Fruit fly (Drosophila melanogaster) whole organism, prepupa: ENCODE measurements around the gene RASSF8.

Experiments used
- CG10631 ChIP-seq: fragments of 200-800 bp; sonication (Bioruptor generic); optimal IDR thresholded peaks from 2 replicates; lab custom pipeline; 2016; ENCODE audit warnings: missing biosample characterization, missing genetic modification characterization
- CG10669 ChIP-seq: fragments of 200-800 bp; sonication (Bioruptor generic); optimal IDR thresholded peaks from 3 replicates; lab custom pipeline; 2018; ENCODE audit warnings: missing biosample characterization, mild to moderate bottlenecking, missing genetic modification characterization, moderate library complexity
- CG11294 ChIP-seq: fragments of 200-800 bp; sonication (Bioruptor generic); IDR thresholded peaks from 2 replicates; pipeline ENCODE4 v1.3.6; 2022; ENCODE audit warnings: missing biosample characterization, missing genetic modification characterization
- CG11902 ChIP-seq: fragments of 200-800 bp; sonication (Bioruptor generic); optimal IDR thresholded peaks from 3 replicates; lab custom pipeline; 2016; ENCODE audit warnings: missing biosample characterization, missing genetic modification characterization
- CG1621 ChIP-seq: fragments of 200-800 bp; sonication (Bioruptor generic); optimal IDR thresholded peaks from 3 replicates; lab custom pipeline; 2018; ENCODE audit warnings: missing biosample characterization, mild to moderate bottlenecking, missing genetic modification characterization
- CG16779 ChIP-seq: fragments of 200-800 bp; sonication (Bioruptor generic); optimal IDR thresholded peaks from 3 replicates; lab custom pipeline; 2017; ENCODE audit warnings: missing biosample characterization, mild to moderate bottlenecking, missing genetic modification characterization
- CG3032 ChIP-seq: fragments of 200-800 bp; optimal IDR thresholded peaks from 2 replicates; lab custom pipeline; 2019; ENCODE audit warnings: missing biosample characterization, mild to moderate bottlenecking, missing genetic modification characterization, moderate library complexity
- CG31627 ChIP-seq: fragments of 200-800 bp; sonication (Bioruptor generic); optimal IDR thresholded peaks from 3 replicates; lab custom pipeline; 2016; ENCODE audit warnings: missing biosample characterization, missing genetic modification characterization
- CG32006 ChIP-seq: fragments of 200-800 bp; sonication (Bioruptor generic); optimal IDR thresholded peaks from 3 replicates; lab custom pipeline; 2017; ENCODE audit warnings: missing biosample characterization, mild to moderate bottlenecking, missing genetic modification characterization
- CG4318 ChIP-seq: fragments of 200-800 bp; sonication (Bioruptor generic); optimal IDR thresholded peaks from 3 replicates; lab custom pipeline; 2017; ENCODE audit warnings: missing biosample characterization, mild to moderate bottlenecking, missing genetic modification characterization
- CG6163 ChIP-seq: fragments of 200-800 bp; sonication (Bioruptor generic); IDR thresholded peaks from 3 replicates; pipeline ENCODE4 v1.3.6; 2022; ENCODE audit warnings: missing biosample characterization, missing genetic modification characterization
- CG6276 ChIP-seq: fragments of 200-800 bp; sonication (Bioruptor generic); optimal IDR thresholded peaks from 2 replicates; lab custom pipeline; 2017; ENCODE audit warnings: missing biosample characterization, mild to moderate bottlenecking, missing genetic modification characterization
- CG6792 ChIP-seq: fragments of 200-800 bp; sonication (Bioruptor generic); optimal IDR thresholded peaks from 3 replicates; lab custom pipeline; 2016; ENCODE audit warnings: missing biosample characterization, missing genetic modification characterization
- CG6808 ChIP-seq: fragments of 200-800 bp; sonication (Bioruptor generic); optimal IDR thresholded peaks from 3 replicates; lab custom pipeline; 2017; ENCODE audit warnings: missing biosample characterization, missing genetic modification characterization, mild to moderate bottlenecking, moderate library complexity, missing genetic modification reagents
- CG6854 ChIP-seq: fragments of 200-800 bp; sonication (Bioruptor generic); optimal IDR thresholded peaks from 2 replicates; lab custom pipeline; 2017; ENCODE audit warnings: missing biosample characterization, mild to moderate bottlenecking, missing genetic modification characterization
- CG7368 ChIP-seq: fragments of 200-800 bp; sonication (Bioruptor generic); optimal IDR thresholded peaks from 3 replicates; lab custom pipeline; 2016; ENCODE audit warnings: missing biosample characterization, missing genetic modification characterization
- CG8319 ChIP-seq: fragments of 200-800 bp; sonication (Bioruptor generic); optimal IDR thresholded peaks from 3 replicates; lab custom pipeline; 2016; ENCODE audit warnings: missing biosample characterization, missing genetic modification characterization
- CG8632 ChIP-seq: fragments of 200-800 bp; sonication (Bioruptor generic); optimal IDR thresholded peaks from 3 replicates; lab custom pipeline; 2016; ENCODE audit warnings: missing biosample characterization, missing genetic modification characterization
- CG9139 ChIP-seq: fragments of 200-800 bp; sonication (Bioruptor generic); optimal IDR thresholded peaks from 3 replicates; lab custom pipeline; 2017; ENCODE audit warnings: missing biosample characterization, mild to moderate bottlenecking, missing genetic modification characterization
- Eip75B ChIP-seq: fragments of 200-800 bp; sonication (Bioruptor generic); optimal IDR thresholded peaks from 3 replicates; lab custom pipeline; 2016; ENCODE audit warnings: missing biosample characterization, missing genetic modification characterization
- Eip78C ChIP-seq: fragments of 200-800 bp; sonication (Bioruptor generic); peaks from one replicate; lab custom pipeline; 2016; ENCODE audit warnings: missing biosample characterization, missing genetic modification characterization
- Eip93F ChIP-seq: fragments of 200-800 bp; sonication (Bioruptor generic); optimal IDR thresholded peaks from 2 replicates; lab custom pipeline; 2016; ENCODE audit warnings: missing biosample characterization, mild to moderate bottlenecking, missing genetic modification characterization
- Ets21C ChIP-seq: fragments of 200-800 bp; sonication (Bioruptor generic); optimal IDR thresholded peaks from 3 replicates; lab custom pipeline; 2016; ENCODE audit warnings: missing biosample characterization, missing genetic modification characterization
- Ets96B ChIP-seq: fragments of 200-800 bp; optimal IDR thresholded peaks from 2 replicates; lab custom pipeline; 2019; ENCODE audit warnings: missing biosample characterization, mild to moderate bottlenecking, missing genetic modification characterization, moderate library complexity
- Gug ChIP-seq: fragments of 200-800 bp; sonication (Bioruptor generic); IDR thresholded peaks from 2 replicates; pipeline ENCODE4 v1.3.6; 2022; ENCODE audit warnings: missing biosample characterization, missing genetic modification characterization
- Hr38 ChIP-seq: sonication (Bioruptor generic); optimal IDR thresholded peaks from 2 replicates; lab custom pipeline; 2016; ENCODE audit warnings: missing biosample characterization, missing genetic modification characterization
- Hr4 ChIP-seq: fragments of 200-800 bp; sonication (Bioruptor generic); optimal IDR thresholded peaks from 3 replicates; lab custom pipeline; 2016; ENCODE audit warnings: missing biosample characterization, missing genetic modification characterization
- Lpt ChIP-seq: fragments of 200-800 bp; sonication (Bioruptor generic); optimal IDR thresholded peaks from 3 replicates; lab custom pipeline; 2016; ENCODE audit warnings: missing biosample characterization, missing genetic modification characterization
- OdsH ChIP-seq: fragments of 200-800 bp; sonication (Bioruptor generic); optimal IDR thresholded peaks from 3 replicates; lab custom pipeline; 2016; ENCODE audit warnings: missing biosample characterization, missing genetic modification characterization
- Smox ChIP-seq: fragments of 200-800 bp; sonication (Bioruptor generic); optimal IDR thresholded peaks from 3 replicates; lab custom pipeline; 2016; ENCODE audit warnings: missing biosample characterization, missing genetic modification characterization
- Sox14 ChIP-seq: fragments of 200-800 bp; sonication (Bioruptor generic); optimal IDR thresholded peaks from 3 replicates; lab custom pipeline; 2016; ENCODE audit warnings: missing biosample characterization, missing genetic modification characterization
- Sox15 ChIP-seq: fragments of 200-800 bp; sonication (Bioruptor generic); optimal IDR thresholded peaks from 3 replicates; lab custom pipeline; 2016; ENCODE audit warnings: missing biosample characterization, missing genetic modification characterization
- achi ChIP-seq: fragments of 200-800 bp; sonication (Bioruptor generic); optimal IDR thresholded peaks from 3 replicates; lab custom pipeline; 2016; ENCODE audit warnings: missing biosample characterization, missing genetic modification characterization
- cyc ChIP-seq: fragments of 200-800 bp; sonication (Bioruptor generic); optimal IDR thresholded peaks from 3 replicates; lab custom pipeline; 2016; ENCODE audit warnings: missing biosample characterization, missing genetic modification characterization
- dsx ChIP-seq: fragments of 200-800 bp; optimal IDR thresholded peaks from 3 replicates; lab custom pipeline; 2019; ENCODE audit warnings: missing biosample characterization, mild to moderate bottlenecking, missing genetic modification characterization, moderate library complexity; ENCODE audit not compliant: poor library complexity, severe bottlenecking
- eg ChIP-seq: fragments of 200-800 bp; sonication (Bioruptor generic); IDR thresholded peaks from 3 replicates; pipeline ENCODE4 v1.3.6; 2022; ENCODE audit warnings: missing biosample characterization, missing genetic modification characterization
- fd59A ChIP-seq: fragments of 200-800 bp; sonication (Bioruptor generic); optimal IDR thresholded peaks from 2 replicates; lab custom pipeline; 2017; ENCODE audit warnings: missing biosample characterization, mild to moderate bottlenecking, missing genetic modification characterization, missing genetic modification reagents
- fd85E ChIP-seq: fragments of 200-800 bp; sonication (Bioruptor generic); optimal IDR thresholded peaks from 3 replicates; lab custom pipeline; 2016; ENCODE audit warnings: missing biosample characterization, missing genetic modification characterization
- fkh ChIP-seq: fragments of 200-800 bp; sonication (Bioruptor generic); optimal IDR thresholded peaks from 3 replicates; lab custom pipeline; 2017; ENCODE audit warnings: missing biosample characterization, mild to moderate bottlenecking, missing genetic modification characterization, moderate library complexity
- lz ChIP-seq: fragments of 200-800 bp; sonication (Bioruptor generic); optimal IDR thresholded peaks from 3 replicates; lab custom pipeline; 2016; ENCODE audit warnings: missing biosample characterization, missing genetic modification characterization
- net ChIP-seq: fragments of 200-800 bp; sonication (Bioruptor generic); optimal IDR thresholded peaks from 3 replicates; lab custom pipeline; 2016; ENCODE audit warnings: missing biosample characterization, missing genetic modification characterization
- pdm3 ChIP-seq: fragments of 200-800 bp; sonication (Bioruptor generic); optimal IDR thresholded peaks from 3 replicates; lab custom pipeline; 2016; ENCODE audit warnings: missing biosample characterization, missing genetic modification characterization
- salr ChIP-seq, 2 experiments: fragments of 200-800 bp; sonication (Bioruptor generic); optimal IDR thresholded peaks; 3 replicates each; lab custom pipeline; 2016 to 2018; ENCODE audit warnings: missing biosample characterization in 2 of 2, missing genetic modification characterization in 2 of 2, mild to moderate bottlenecking in 1 of 2
- ss ChIP-seq, 2 experiments: fragments of 200-800 bp; sonication (Bioruptor generic); optimal IDR thresholded peaks; 2 replicates in 1 of 2; 3 replicates in 1 of 2; lab custom pipeline; 2017 to 2018; ENCODE audit warnings: mild to moderate bottlenecking in 2 of 2, missing biosample characterization in 2 of 2, missing genetic modification characterization in 2 of 2, moderate library complexity in 1 of 2
- svp ChIP-seq: fragments of 200-800 bp; sonication (Bioruptor generic); peaks from one replicate; lab custom pipeline; 2016; ENCODE audit warnings: missing biosample characterization, missing genetic modification characterization
- topi ChIP-seq: fragments of 200-800 bp; sonication (Bioruptor generic); optimal IDR thresholded peaks from 3 replicates; lab custom pipeline; 2016; ENCODE audit warnings: missing biosample characterization, missing genetic modification characterization
- vri ChIP-seq: fragments of 200-800 bp; sonication (Bioruptor generic); optimal IDR thresholded peaks from 3 replicates; lab custom pipeline; 2016; ENCODE audit warnings: missing biosample characterization, mild to moderate bottlenecking, missing genetic modification characterization

The RASSF8 gene

dm6 chr3R:25646882-25647518, 14.6 kb upstream of the RASSF8 start (continued):
- peak; percentile 85 for TF ChIP-seq CG6792 (GFP tag; lab: Kevin White, UChicago)
- TF ChIP-seq Ets96B: peak; percentile 78
- peak; percentile 89 for TF ChIP-seq Hr4 (GFP tag; lab: Kevin White, UChicago)
- peak; percentile 63; the same call in 1 of the 2 replicates for TF ChIP-seq CG11294 (GFP tag; lab: Robert Waterston, UW)
- TF ChIP-seq lz (GFP tag; lab: Kevin White, UChicago): peak; percentile 93
- peak; percentile 99 for TF ChIP-seq svp (GFP tag; lab: Kevin White, UChicago)
- peak; percentile 86 for TF ChIP-seq CG3032
- peak; percentile 86 for TF ChIP-seq Smox (GFP tag; lab: Kevin White, UChicago)
- peak; percentile 52 for TF ChIP-seq fkh (GFP tag; lab: Kevin White, UChicago)
- peak; percentile 81 for TF ChIP-seq CG16779 (tag; lab: Kevin White, UChicago)
- peak; percentile 81 for TF ChIP-seq CG32006

- TF ChIP-seq fd59A (GFP tag; lab: Kevin White, UChicago) (peak; percentile 21), CG32006 (peak; percentile 46), Hr38 (no peak), vri (GFP tag; lab: Kevin White, UChicago) (no peak), Eip93F (GFP tag; lab: Kevin White, UChicago) (no peak), CG7368 (GFP tag; lab: Kevin White, UChicago) (peak; percentile 22), pdm3 (GFP tag; lab: Kevin White, UChicago) (peak; percentile 43), Lpt (GFP tag; lab: Kevin White, UChicago) (peak; percentile 65), Smox (GFP tag; lab: Kevin White, UChicago) (no peak), net (GFP tag; lab: Kevin White, UChicago) (peak; percentile 45), CG6276 (GFP tag; lab: Kevin White, UChicago) (peak; percentile 80), fd85E (GFP tag; lab: Kevin White, UChicago) (no peak), Eip75B (no peak), CG8632 (GFP tag; lab: Kevin White, UChicago) (no peak), CG4318 (GFP tag; lab: Kevin White, UChicago) (no peak), cyc (GFP tag; lab: Kevin White, UChicago) (peak; percentile 16), achi (GFP tag; lab: Kevin White, UChicago) (peak; percentile 39), CG8319 (GFP tag; lab: Kevin White, UChicago) (peak; percentile 43), CG6163 (GFP tag; lab: Robert Waterston, UW) (peak; percentile 83), CG10669 (GFP tag; lab: Kevin White, UChicago) (peak; percentile 41), topi (GFP tag; lab: Kevin White, UChicago) (peak; percentile 49), dsx (peak; percentile 81), CG10631 (GFP tag; lab: Kevin White, UChicago) (no peak), fkh (GFP tag; lab: Kevin White, UChicago) (peak; percentile 72), CG11294 (GFP tag; lab: Robert Waterston, UW) (0 out of 2 replicates have a peak, but pooled peaks have one; percentile 13), eg (GFP tag; lab: Robert Waterston, UW) (peak; percentile 78; the same call in 2 of the 3 replicates), CG11902 (GFP tag; lab: Kevin White, UChicago) (no peak), Ets21C (GFP tag; lab: Kevin White, UChicago) (no peak), Eip78C (GFP tag; lab: Kevin White, UChicago) (peak; percentile 71), Sox15 (GFP tag; lab: Kevin White, UChicago) (no peak), CG6854 (GFP tag; lab: Kevin White, UChicago) (peak; percentile 15), ss (GFP tag; optimal IDR thresholded peaks at IDR 0.05; lab: Kevin White, UChicago) (peak; percentile 65 to 84), svp (GFP tag; lab: Kevin White, UChicago) (peak; percentile 73), CG16779 (tag; lab: Kevin White, UChicago) (peak; percentile 19), Sox14 (GFP tag; lab: Kevin White, UChicago) (peak; percentile 43), Gug (GFP tag; lab: Robert Waterston, UW) (peak; percentile 46), CG9139 (GFP tag; lab: Kevin White, UChicago) (peak; percentile 53), OdsH (peak; percentile 26), CG31627 (GFP tag; lab: Kevin White, UChicago) (no peak), CG1621 (tag; lab: Kevin White, UChicago) (peak; percentile 83), CG6808 (peak; percentile 44), salr (GFP tag; optimal IDR thresholded peaks at IDR 0.05; lab: Kevin White, UChicago) (peak in 1 of 2 experiments; percentile 51), lz (GFP tag; lab: Kevin White, UChicago) (peak; percentile 46)
Observed at dm6 chr3R:25647577-25648257, 13.9 kb upstream of the RASSF8 start.
